Fruit fly (Drosophila melanogaster) whole organism, larva: ENCODE data around the gene CG42832.

Experiments used
- noc ChIP-seq: fragments of 200-800 bp; sonication (Bioruptor generic); optimal IDR thresholded peaks from 3 replicates; lab custom pipeline; 2019; ENCODE audit warnings: missing biosample characterization, mild to moderate bottlenecking, missing genetic modification characterization, moderate library complexity

CG42832 gene

dm6 chr3L:11623245-11623883, 13.4 kb downstream of the CG42832 start:
- peak; percentile 19 for TF ChIP-seq noc (tag; lab: Kevin White, UChicago)

dm6 chr3L:11624281-11624680, 14.3 kb downstream of the CG42832 start, which contains the start of gene Akr1B:
Gene Akr1B (minus strand): TSS chr3L:11624381.
- TF ChIP-seq noc (tag; lab: Kevin White, UChicago) = no peak

- TF ChIP-seq noc (tag; lab: Kevin White, UChicago) = no peak
Measured at dm6 chr3L:11625634-11626175, 15.8 kb downstream of the CG42832 start, which contains the start of gene CG6083. Gene CG6083 (minus strand): TSS chr3L:11626125.

dm6 chr3L:11626229-11626826, 16.4 kb downstream of the CG42832 start, which contains the start of gene PCID2:
Gene PCID2 (plus strand): TSS chr3L:11626441.
- no peak for TF ChIP-seq noc (tag; lab: Kevin White, UChicago)

- peak; percentile 0 for TF ChIP-seq noc (tag; lab: Kevin White, UChicago)
Measured at dm6 chr3L:11627819-11628483, 18.0 kb downstream of the CG42832 start, which contains the start of gene Apt1. Gene Apt1 (plus strand): TSS chr3L:11628037.

dm6 chr3L:11630684-11631083, 20.7 kb downstream of the CG42832 start:
- no peak for TF ChIP-seq noc (tag; lab: Kevin White, UChicago)

dm6 chr3L:11631092-11631491, 21.2 kb downstream of the CG42832 start, which contains the start of gene CG32091:
Gene CG32091 (plus strand): TSS chr3L:11631392.
- TF ChIP-seq noc (tag; lab: Kevin White, UChicago) = no peak

dm6 chr3L:11634551-11634950, 24.6 kb downstream of the CG42832 start:
- no peak for TF ChIP-seq noc (tag; lab: Kevin White, UChicago)

- no peak for TF ChIP-seq noc (tag; lab: Kevin White, UChicago)
Measured at dm6 chr3L:11636829-11637228, 26.9 kb downstream of the CG42832 start.

dm6 chr3L:11645933-11646332, 36.0 kb downstream of the CG42832 start, which contains the start of gene CG6071:
Gene CG6071 (minus strand): TSS chr3L:11646033.
- no peak for TF ChIP-seq noc (tag; lab: Kevin White, UChicago)

dm6 chr3L:11648410-11648809, 38.5 kb downstream of the CG42832 start, which contains the start of the genes RIOK1 and Polr3H:
Gene RIOK1 (minus strand): TSS chr3L:11648474.
Gene Polr3H (plus strand): TSS chr3L:11648756.
- no peak for TF ChIP-seq noc (tag; lab: Kevin White, UChicago)

- no peak for TF ChIP-seq noc (tag; lab: Kevin White, UChicago)
Measured at dm6 chr3L:11656189-11656588, 46.3 kb downstream of the CG42832 start.
